Worm (Caenorhabditis elegans) whole organism, L4/young adult: ENCODE data around the gene srw-99.

Experiments
- W03F9.2 ChIP-seq: fragments of 150-350 bp; optimal IDR thresholded peaks from 2 replicates; lab custom pipeline; 2014; ENCODE audit warnings: missing biosample characterization, missing genetic modification characterization
- dao-5 ChIP-seq: sonication (generic microtip); optimal IDR thresholded peaks from 2 replicates; lab custom pipeline; 2016; ENCODE audit warnings: missing genotype, missing genetic modification characterization, moderate library complexity, missing compliant biosample characterization
- him-1 ChIP-seq: sonication (generic microtip); optimal IDR thresholded peaks from 2 replicates; lab custom pipeline; 2016; ENCODE audit warnings: missing genotype, missing genetic modification reagents, missing genetic modification characterization, missing compliant biosample characterization

DNA sequence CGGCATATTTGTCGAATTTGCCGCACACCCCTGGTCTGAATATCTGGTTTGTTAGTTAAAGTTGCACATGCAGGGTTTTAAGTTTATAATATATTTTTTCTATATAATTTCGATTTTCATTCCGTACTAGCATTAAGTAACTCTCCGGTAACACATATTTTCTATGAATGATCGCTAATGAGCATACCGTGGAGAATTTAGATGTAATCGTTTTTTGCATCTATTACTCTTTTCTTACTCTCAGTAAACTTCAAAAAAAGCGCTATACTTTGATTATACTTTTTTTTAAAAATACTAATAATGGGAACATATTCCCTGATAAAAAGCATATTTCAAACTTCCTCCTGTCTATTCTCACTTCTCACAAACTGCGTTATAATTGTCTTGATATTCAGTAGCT, 26.0 kb downstream of the srw-99 start, which contains the start of gene str-160:
- TF ChIP-seq W03F9.2 (tag; lab: Kevin White, UChicago), result no peak
- no peak for TF ChIP-seq him-1
- no peak for TF ChIP-seq dao-5 (tag; lab: Kevin White, UChicago)
